Fruit fly (Drosophila melanogaster): ENCODE results near the gene CG10301.

Gene CG10301

dm6 chr3R:23669401-23670216, 40.3 kb upstream of the CG10301 start, which contains the start of gene CG31145:
TSS of gene CG31145 (minus strand) at chr3R:23669659.
- peak; percentile 100 for TF ChIP-seq CG12768 (GFP tag; optimal IDR thresholded peaks at IDR 0.05)
- TF ChIP-seq cnc (optimal IDR thresholded peaks at IDR 0.05): no peak
- TF ChIP-seq ovo (GFP tag; optimal IDR thresholded peaks at IDR 0.05): peak; percentile 100
- TF ChIP-seq Mnt (GFP tag; optimal IDR thresholded peaks at IDR 0.05): peak; percentile 95
- TF ChIP-seq CG11617 (GFP tag; optimal IDR thresholded peaks at IDR 0.05): peak; percentile 100
- TF ChIP-seq CG1620 (GFP tag; optimal IDR thresholded peaks at IDR 0.05): peak; percentile 98
- TF ChIP-seq CG7045 (GFP tag; optimal IDR thresholded peaks at IDR 0.05): peak; percentile 100
- peak; percentile 95 for TF ChIP-seq tj (GFP tag; optimal IDR thresholded peaks at IDR 0.05)
- TF ChIP-seq kay (GFP tag; ENCODE audit: borderline replicate concordance): peak; percentile 57
- TF ChIP-seq bab1 (GFP tag; optimal IDR thresholded peaks at IDR 0.05): peak; percentile 98
- TF ChIP-seq Crg-1 (GFP tag; optimal IDR thresholded peaks at IDR 0.05): peak; percentile 99
- peak; percentile 96 for TF ChIP-seq cic (GFP tag; optimal IDR thresholded peaks at IDR 0.05)
- peak; percentile 96 for TF ChIP-seq CG14711 (tag; optimal IDR thresholded peaks at IDR 0.05)
- TF ChIP-seq Clk (GFP tag; optimal IDR thresholded peaks at IDR 0.05): peak; percentile 99
- TF ChIP-seq CG5204 (GFP tag; optimal IDR thresholded peaks at IDR 0.05): peak; percentile 100
- TF ChIP-seq Hr96 (GFP tag; optimal IDR thresholded peaks at IDR 0.05): peak; percentile 99
- TF ChIP-seq CG33017 (tag; optimal IDR thresholded peaks at IDR 0.05): peak; percentile 99
- TF ChIP-seq CG7101 (tag; optimal IDR thresholded peaks at IDR 0.05): peak; percentile 99
- peak; percentile 96 for TF ChIP-seq pad (GFP tag; optimal IDR thresholded peaks at IDR 0.05)
- peak; percentile 100 for TF ChIP-seq toe (GFP tag; optimal IDR thresholded peaks at IDR 0.05)

dm6 chr3R:23673084-23673483, 36.9 kb upstream of the CG10301 start:
- TF ChIP-seq CG11617 (GFP tag; optimal IDR thresholded peaks at IDR 0.05) (no peak), CG7101 (tag; optimal IDR thresholded peaks at IDR 0.05) (no peak), CG14711 (tag; optimal IDR thresholded peaks at IDR 0.05) (no peak), CG5204 (GFP tag; optimal IDR thresholded peaks at IDR 0.05) (no peak), CG7045 (GFP tag; optimal IDR thresholded peaks at IDR 0.05) (no peak), Clk (GFP tag; optimal IDR thresholded peaks at IDR 0.05) (no peak), Crg-1 (GFP tag; optimal IDR thresholded peaks at IDR 0.05) (no peak), toe (GFP tag; optimal IDR thresholded peaks at IDR 0.05) (no peak), cnc (optimal IDR thresholded peaks at IDR 0.05) (no peak), CG12768 (GFP tag; optimal IDR thresholded peaks at IDR 0.05) (no peak), pad (GFP tag; optimal IDR thresholded peaks at IDR 0.05) (no peak), ovo (GFP tag; optimal IDR thresholded peaks at IDR 0.05) (no peak)

- TF ChIP-seq CG12768 (GFP tag; optimal IDR thresholded peaks at IDR 0.05) (no peak), CG11617 (GFP tag; optimal IDR thresholded peaks at IDR 0.05) (no peak), CG7101 (tag; optimal IDR thresholded peaks at IDR 0.05) (no peak)
Measured at dm6 chr3R:23674369-23674768, 35.6 kb upstream of the CG10301 start.

DNA sequence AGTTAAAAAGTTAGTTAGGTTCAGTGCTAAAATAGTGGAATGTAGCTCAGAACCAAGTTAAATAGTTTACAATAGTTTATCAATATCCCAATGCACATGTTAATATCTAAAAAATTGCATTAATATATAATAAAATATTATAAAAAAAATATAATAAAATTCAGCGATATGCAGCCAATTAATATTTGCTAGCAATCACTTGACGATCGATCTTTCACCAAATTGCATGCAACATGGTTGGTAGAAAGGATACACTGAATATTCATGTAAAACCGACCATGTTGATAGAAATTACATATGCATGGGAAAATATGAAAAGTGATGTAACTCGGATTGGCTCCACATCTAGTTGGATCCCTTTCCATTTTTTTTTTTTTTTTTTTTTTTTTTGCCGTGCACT, 34.3 kb upstream of the CG10301 start:
- TF ChIP-seq Crg-1 (GFP tag; optimal IDR thresholded peaks at IDR 0.05) (no peak), CG33017 (tag; optimal IDR thresholded peaks at IDR 0.05) (no peak), kay (GFP tag; ENCODE audit: borderline replicate concordance) (peak; percentile 9)

- TF ChIP-seq CG14711 (tag; optimal IDR thresholded peaks at IDR 0.05): no peak
- TF ChIP-seq cic (GFP tag; optimal IDR thresholded peaks at IDR 0.05): no peak
- no peak for TF ChIP-seq CG7101 (tag; optimal IDR thresholded peaks at IDR 0.05)
- no peak for TF ChIP-seq CG7045 (GFP tag; optimal IDR thresholded peaks at IDR 0.05)
- no peak for TF ChIP-seq toe (GFP tag; optimal IDR thresholded peaks at IDR 0.05)
- TF ChIP-seq tj (GFP tag; optimal IDR thresholded peaks at IDR 0.05): no peak
- TF ChIP-seq bab1 (GFP tag; optimal IDR thresholded peaks at IDR 0.05): no peak
- TF ChIP-seq Crg-1 (GFP tag; optimal IDR thresholded peaks at IDR 0.05): no peak
- no peak for TF ChIP-seq pad (GFP tag; optimal IDR thresholded peaks at IDR 0.05)
- no peak for TF ChIP-seq kay (GFP tag; ENCODE audit: borderline replicate concordance)
- no peak for TF ChIP-seq Hr96 (GFP tag; optimal IDR thresholded peaks at IDR 0.05)
- TF ChIP-seq CG12768 (GFP tag; optimal IDR thresholded peaks at IDR 0.05): no peak
- TF ChIP-seq cnc (optimal IDR thresholded peaks at IDR 0.05): no peak
- TF ChIP-seq Clk (GFP tag; optimal IDR thresholded peaks at IDR 0.05): no peak
- TF ChIP-seq CG11617 (GFP tag; optimal IDR thresholded peaks at IDR 0.05): no peak
Measured at dm6 chr3R:23677058-23677457, 32.9 kb upstream of the CG10301 start, which contains the start of gene GILT3. TSS of gene GILT3 (plus strand) at chr3R:23677358.

- TF ChIP-seq bab1 (GFP tag; optimal IDR thresholded peaks at IDR 0.05) (peak; percentile 97), Mnt (GFP tag; optimal IDR thresholded peaks at IDR 0.05) (peak; percentile 77), toe (GFP tag; optimal IDR thresholded peaks at IDR 0.05) (peak; percentile 81), Crg-1 (GFP tag; optimal IDR thresholded peaks at IDR 0.05) (peak; percentile 79), CG12768 (GFP tag; optimal IDR thresholded peaks at IDR 0.05) (peak; percentile 97), CG5204 (GFP tag; optimal IDR thresholded peaks at IDR 0.05) (peak; percentile 85), CG14711 (tag; optimal IDR thresholded peaks at IDR 0.05) (peak; percentile 90), pad (GFP tag; optimal IDR thresholded peaks at IDR 0.05) (peak; percentile 94), tj (GFP tag; optimal IDR thresholded peaks at IDR 0.05) (peak; percentile 94), Clk (GFP tag; optimal IDR thresholded peaks at IDR 0.05) (peak; percentile 84), CG1620 (GFP tag; optimal IDR thresholded peaks at IDR 0.05) (peak; percentile 89), cnc (optimal IDR thresholded peaks at IDR 0.05) (no peak), CG11617 (GFP tag; optimal IDR thresholded peaks at IDR 0.05) (peak; percentile 95), ovo (GFP tag; optimal IDR thresholded peaks at IDR 0.05) (peak; percentile 85), CG7101 (tag; optimal IDR thresholded peaks at IDR 0.05) (peak; percentile 93), CG7045 (GFP tag; optimal IDR thresholded peaks at IDR 0.05) (peak; percentile 95), CG33017 (tag; optimal IDR thresholded peaks at IDR 0.05) (peak; percentile 89), kay (GFP tag; ENCODE audit: borderline replicate concordance) (peak; percentile 95), cic (GFP tag; optimal IDR thresholded peaks at IDR 0.05) (peak; percentile 82), Hr96 (GFP tag; optimal IDR thresholded peaks at IDR 0.05) (peak; percentile 79)
Measured at dm6 chr3R:23678349-23679193, 31.4 kb upstream of the CG10301 start, which contains the start of gene GILT2. TSS of gene GILT2 (plus strand) at chr3R:23678895.
